Fruit fly (Drosophila melanogaster): ENCODE data around the gene CG46439.

Gene CG46439

dm6 chr3L:11093046-11093520, 3.0 kb downstream of the CG46439 start, which contains the start of gene JIL-1:
TSS of gene JIL-1 (minus strand) at chr3L:11093193.
- peak; percentile 54 for TF ChIP-seq CG17801 (GFP tag; optimal IDR thresholded peaks at IDR 0.05; ENCODE audit: partially characterized antibody)

dm6 chr3L:11092610-11092961, 3.5 kb downstream of the CG46439 start:
- TF ChIP-seq CG17801 (GFP tag; optimal IDR thresholded peaks at IDR 0.05; ENCODE audit: partially characterized antibody): no peak

DNA sequence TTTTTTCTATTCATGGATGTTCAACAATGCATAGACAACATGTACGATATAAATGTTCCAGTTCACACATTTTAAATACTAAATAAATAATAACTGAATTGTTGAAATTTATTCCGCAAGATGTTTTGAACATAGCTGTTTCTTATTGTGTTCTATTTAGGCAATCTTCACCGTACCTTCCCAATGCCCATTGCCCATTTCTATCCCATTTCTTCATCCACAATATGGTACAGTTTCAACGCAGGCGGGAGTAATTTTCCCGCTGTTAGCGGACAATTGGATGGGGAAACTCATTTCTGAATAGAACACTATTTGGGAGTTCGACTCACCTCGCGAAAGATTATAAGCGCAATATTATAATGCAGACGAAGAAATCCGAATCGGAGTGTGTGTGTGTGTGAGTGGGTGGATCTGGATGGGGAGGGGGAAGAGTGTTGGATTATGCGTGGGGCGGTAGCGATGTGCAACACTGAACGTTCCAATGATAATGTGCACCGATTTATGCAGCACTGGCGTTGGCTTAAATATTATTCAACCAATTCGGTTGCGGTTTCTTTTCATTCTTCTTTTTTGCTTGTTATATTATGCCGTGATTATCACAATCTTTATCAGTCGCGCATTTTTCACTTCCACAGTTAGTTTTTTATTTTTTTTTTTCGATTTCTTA, 4.0 kb downstream of the CG46439 start:
- TF ChIP-seq CG17801 (GFP tag; optimal IDR thresholded peaks at IDR 0.05; ENCODE audit: partially characterized antibody): peak; percentile 56

dm6 chr3L:11089805-11090440, 6.1 kb downstream of the CG46439 start:
- peak; percentile 51 for TF ChIP-seq CG17801 (GFP tag; optimal IDR thresholded peaks at IDR 0.05; ENCODE audit: partially characterized antibody)

DNA sequence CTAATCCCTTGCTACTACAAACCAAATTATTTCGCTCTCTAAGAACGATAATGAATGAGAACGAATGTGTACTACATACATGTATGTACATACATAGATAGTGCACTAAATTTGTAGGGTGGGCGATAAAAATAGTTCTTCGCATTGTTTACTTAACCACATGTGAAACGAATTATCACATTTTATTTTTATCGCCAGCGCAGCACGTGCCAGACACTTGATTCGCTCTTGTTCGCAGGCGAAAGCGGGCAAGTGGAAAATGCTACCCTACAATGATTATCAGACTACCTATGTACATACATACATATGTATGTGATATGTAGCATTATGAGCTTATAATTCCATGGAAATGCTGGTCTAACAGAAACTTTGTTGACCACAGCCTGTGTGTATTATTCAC, 10.2 kb downstream of the CG46439 start:
- TF ChIP-seq CG17801 (GFP tag; optimal IDR thresholded peaks at IDR 0.05; ENCODE audit: partially characterized antibody): no peak

DNA sequence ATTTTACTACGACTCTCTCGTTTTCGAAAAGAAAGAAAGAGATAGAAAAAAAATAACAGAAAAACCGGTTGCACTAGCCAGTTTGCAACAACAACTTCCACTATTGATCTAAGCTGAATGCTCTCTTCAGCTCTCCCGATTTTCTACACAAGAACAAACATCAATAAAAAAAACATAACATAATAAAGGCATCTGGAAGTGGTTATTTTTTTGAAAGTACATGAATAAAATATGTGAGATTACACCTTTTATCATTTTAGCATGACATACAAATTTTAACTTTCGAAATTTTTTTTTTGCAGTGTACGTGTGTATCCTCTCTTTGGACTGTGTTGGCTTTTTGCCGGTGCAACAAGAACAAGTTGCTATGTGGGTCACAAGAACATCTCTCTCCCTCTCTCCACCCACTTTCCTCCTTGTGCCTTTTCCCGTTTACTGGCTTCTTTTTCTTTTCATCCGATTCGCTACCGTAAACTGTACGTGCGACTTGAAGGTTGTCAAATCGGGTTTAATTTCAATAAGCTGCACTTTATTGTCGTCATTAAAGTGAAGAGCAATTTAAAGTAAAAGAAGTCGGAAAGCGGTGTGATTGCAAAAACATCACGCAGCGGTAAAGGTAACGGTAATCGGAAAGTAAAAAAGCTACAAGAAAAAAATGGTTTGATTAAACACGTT, 11.4 kb downstream of the CG46439 start:
- peak; percentile 93 for TF ChIP-seq CG17801 (GFP tag; optimal IDR thresholded peaks at IDR 0.05; ENCODE audit: partially characterized antibody)

- TF ChIP-seq CG17801 (GFP tag; optimal IDR thresholded peaks at IDR 0.05; ENCODE audit: partially characterized antibody): peak; percentile 34
These were observed 12.4 kb downstream of the CG46439 start for dm6 chr3L:11083605-11084004.

DNA sequence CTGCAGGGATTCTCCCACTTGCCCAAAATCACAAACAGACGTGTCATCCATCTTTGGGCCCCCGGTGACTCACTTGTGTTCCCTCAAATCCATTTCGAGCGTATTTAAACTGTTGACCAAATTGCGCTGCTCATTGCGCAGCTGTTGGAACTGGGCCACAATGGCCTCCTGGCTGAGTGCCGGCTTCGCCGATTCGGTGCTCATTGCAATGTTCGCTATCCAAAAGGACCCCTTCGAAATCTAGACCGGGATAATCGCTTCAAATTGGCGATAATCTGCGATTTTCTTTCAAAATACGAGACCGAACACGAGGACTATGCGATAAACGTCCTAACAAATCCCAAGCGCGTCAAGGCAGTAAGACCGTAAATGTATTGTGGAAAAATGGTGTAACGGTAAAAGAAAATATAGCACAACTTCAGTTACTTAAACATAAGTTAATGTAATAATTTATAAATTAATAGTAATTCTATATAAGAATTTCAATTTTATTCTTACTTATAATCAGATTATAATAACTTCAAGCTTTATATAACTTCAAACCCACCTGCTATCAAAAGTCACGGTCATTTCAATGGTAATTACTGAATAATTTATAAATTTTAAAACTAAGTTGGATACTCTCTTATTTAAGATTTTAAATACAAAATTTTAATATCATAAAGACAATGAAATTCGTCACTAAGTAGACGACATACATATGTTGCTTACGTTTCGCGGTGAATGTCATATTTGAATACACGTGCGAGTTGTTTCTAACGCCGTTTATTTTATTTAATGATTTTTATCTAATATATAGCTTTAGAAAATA, 21.8 kb downstream of the CG46439 start, which contains the start of the genes Pfdn2 and Noc1:
Pfdn2 (minus strand) TSS at position 346 of the 811 bp plus-strand sequence.
Noc1 (plus strand) TSS at position 727 of the 811 bp plus-strand sequence.
- no peak for TF ChIP-seq CG17801 (GFP tag; optimal IDR thresholded peaks at IDR 0.05; ENCODE audit: partially characterized antibody)

- TF ChIP-seq CG17801 (GFP tag; optimal IDR thresholded peaks at IDR 0.05; ENCODE audit: partially characterized antibody): no peak
These were observed 25.0 kb downstream of the CG46439 start for dm6 chr3L:11071057-11071456.

DNA sequence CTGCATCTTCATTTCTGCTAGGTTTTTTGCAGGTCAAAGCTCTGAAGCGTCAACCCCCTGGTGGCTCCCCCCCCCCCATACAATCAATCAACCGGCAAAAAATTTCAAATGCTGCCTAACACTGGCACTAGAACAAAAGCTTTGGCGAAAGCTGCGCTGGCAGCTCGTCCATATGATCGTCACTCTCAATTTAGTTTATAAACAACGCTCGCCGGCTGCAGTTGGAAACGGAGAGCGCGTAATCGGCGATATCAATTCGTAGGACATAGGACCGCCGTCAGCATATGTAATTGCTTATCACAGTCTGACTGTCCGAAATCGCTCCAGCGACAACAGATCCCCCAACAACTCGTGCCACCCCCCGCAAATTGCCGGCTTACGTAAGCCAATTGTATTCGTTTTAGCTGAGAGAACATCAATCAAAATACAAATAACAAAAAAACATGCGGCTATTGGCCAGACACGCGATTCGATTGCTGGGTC, 25.6 kb downstream of the CG46439 start, which contains the start of gene Mocs1:
Mocs1 (plus strand) TSS at position 155 of the 483 bp plus-strand sequence.
- TF ChIP-seq CG17801 (GFP tag; optimal IDR thresholded peaks at IDR 0.05; ENCODE audit: partially characterized antibody): peak; percentile 48

- no peak for TF ChIP-seq CG17801 (GFP tag; optimal IDR thresholded peaks at IDR 0.05; ENCODE audit: partially characterized antibody)
These were observed 26.3 kb downstream of the CG46439 start, which contains the start of gene CG6310 for dm6 chr3L:11069764-11070163. TSS of gene CG6310 (minus strand) at chr3L:11069864.

DNA sequence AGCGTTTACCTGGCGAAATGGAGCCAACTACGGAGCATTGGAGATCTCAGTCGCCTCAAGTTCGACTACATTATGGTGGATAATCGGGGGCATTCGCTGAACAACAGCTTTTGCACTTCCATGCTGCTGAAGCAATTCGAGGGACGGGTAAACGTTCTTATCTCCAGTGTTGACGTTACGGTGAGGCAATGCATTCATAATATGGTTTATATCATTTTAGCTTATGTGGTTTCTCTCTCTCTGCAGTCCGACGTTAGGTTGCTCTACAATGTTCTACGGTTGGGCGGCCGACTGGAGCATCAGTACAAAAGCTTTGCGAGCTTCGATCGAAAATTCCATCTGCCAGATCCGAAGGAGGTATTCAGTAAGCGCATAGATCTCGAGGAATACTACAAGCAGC, 30.2 kb downstream of the CG46439 start:
- TF ChIP-seq CG17801 (GFP tag; optimal IDR thresholded peaks at IDR 0.05; ENCODE audit: partially characterized antibody): no peak

dm6 chr3L:11064689-11065088, 31.4 kb downstream of the CG46439 start, which contains the start of the genes CG32075, CG45101 and SuUR:
TSS of gene CG32075 (minus strand) at chr3L:11064941.
TSS of gene CG45101 (plus strand) at chr3L:11064991.
TSS of gene SuUR (plus strand) at chr3L:11064991.
- peak; percentile 60 for TF ChIP-seq CG17801 (GFP tag; optimal IDR thresholded peaks at IDR 0.05; ENCODE audit: partially characterized antibody)

- TF ChIP-seq CG17801 (GFP tag; optimal IDR thresholded peaks at IDR 0.05; ENCODE audit: partially characterized antibody): no peak
These were observed 33.6 kb downstream of the CG46439 start, which contains the start of gene CG32069 for dm6 chr3L:11062441-11062840. TSS of gene CG32069 (minus strand) at chr3L:11062614.

Measured in ovary, adult (tissue).